Fruit fly (Drosophila melanogaster): ENCODE data around the gene repo.
A peak's percentile ranks its signal among the peaks of the same experiment; 100 is the strongest.

repo gene

dm6 chr3R:18244171-18245043 is 8.4 kb downstream of the repo start (continued):
- TF ChIP-seq CG4360 (GFP tag; IDR thresholded peaks at IDR 0.05): peak; percentile 25; the same call in 1 of the 2 replicates
- no peak for TF ChIP-seq CG6272 (GFP tag; IDR thresholded peaks at IDR 0.05)
- TF ChIP-seq Xrp1 (GFP tag; IDR thresholded peaks at IDR 0.05): peak; percentile 5; the same call in 1 of the 2 replicates
- peak; percentile 16 for TF ChIP-seq lbe (GFP tag; optimal IDR thresholded peaks at IDR 0.05)
- TF ChIP-seq shn (GFP tag; optimal IDR thresholded peaks at IDR 0.05): peak; percentile 15
- TF ChIP-seq CG15269 (tag; optimal IDR thresholded peaks at IDR 0.05): peak; percentile 29
- peak; percentile 26 for TF ChIP-seq HmgD (GFP tag; optimal IDR thresholded peaks at IDR 0.05)
- TF ChIP-seq CG10543 (GFP tag; optimal IDR thresholded peaks at IDR 0.05): peak; percentile 88
- TF ChIP-seq org-1 (GFP tag; optimal IDR thresholded peaks at IDR 0.05): peak; percentile 3
- no peak for TF ChIP-seq Awh (GFP tag; IDR thresholded peaks at IDR 0.05)
- no peak for TF ChIP-seq CG13894 (tag; optimal IDR thresholded peaks at IDR 0.05)
- TF ChIP-seq CG17361 (GFP tag; IDR thresholded peaks at IDR 0.05): 0 out of 3 replicates have a peak, but pooled peaks have one; percentile 31
- TF ChIP-seq Doc3 (GFP tag; IDR thresholded peaks at IDR 0.05; ENCODE audit: partially characterized antibody): 0 out of 3 replicates have a peak, but pooled peaks have one; percentile 29
- TF ChIP-seq CG8765 (GFP tag; IDR thresholded peaks at IDR 0.05): 0 out of 2 replicates have a peak, but pooled peaks have one; percentile 38
- TF ChIP-seq ftz-f1 (GFP tag; optimal IDR thresholded peaks at IDR 0.05): peak; percentile 98
- TF ChIP-seq CG5953 (GFP tag; IDR thresholded peaks at IDR 0.05): 0 out of 2 replicates have a peak, but pooled peaks have one; percentile 5
- no peak for TF ChIP-seq eyg (GFP tag; optimal IDR thresholded peaks at IDR 0.05)
- TF ChIP-seq CG12769 (tag; optimal IDR thresholded peaks at IDR 0.05): peak; percentile 55
- peak; percentile 36 for TF ChIP-seq unc-4 (GFP tag; IDR thresholded peaks at IDR 0.05; ENCODE audit: partially characterized antibody)
- TF ChIP-seq CG34376 (GFP tag; optimal IDR thresholded peaks at IDR 0.05): peak; percentile 51
- TF ChIP-seq mirr (GFP tag; optimal IDR thresholded peaks at IDR 0.05): peak; percentile 39
- TF ChIP-seq D19A (tag; optimal IDR thresholded peaks at IDR 0.05): no peak
- no peak for TF ChIP-seq Mrtf (GFP tag; IDR thresholded peaks at IDR 0.05)
- TF ChIP-seq CG3163 (GFP tag; optimal IDR thresholded peaks at IDR 0.05): peak; percentile 40
- peak; percentile 7 for TF ChIP-seq Hsf (GFP tag; optimal IDR thresholded peaks at IDR 0.05)
- no peak for TF ChIP-seq sisA (GFP tag; IDR thresholded peaks at IDR 0.05)
- TF ChIP-seq CG8478 (optimal IDR thresholded peaks at IDR 0.05): peak; percentile 95
- TF ChIP-seq her (GFP tag; optimal IDR thresholded peaks at IDR 0.05): peak; percentile 11
- peak; percentile 63 for TF ChIP-seq CG1832 (GFP tag; optimal IDR thresholded peaks at IDR 0.05)
- TF ChIP-seq Hand (GFP tag; optimal IDR thresholded peaks at IDR 0.05): peak; percentile 18
- peak; percentile 28 for TF ChIP-seq nau (GFP tag; optimal IDR thresholded peaks at IDR 0.05)
- peak; percentile 25 for TF ChIP-seq CG10209 (GFP tag; optimal IDR thresholded peaks at IDR 0.05)
- TF ChIP-seq CG42726 (GFP tag; IDR thresholded peaks at IDR 0.05; ENCODE audit: partially characterized antibody): peak; percentile 53; the same call in 1 of the 2 replicates
- TF ChIP-seq kay (GFP tag; optimal IDR thresholded peaks at IDR 0.05): peak; percentile 55
- peak; percentile 93 for TF ChIP-seq CG10321 (GFP tag; IDR thresholded peaks at IDR 0.05)
- TF ChIP-seq Poxn (GFP tag; IDR thresholded peaks at IDR 0.05): no peak
- peak; percentile 28; the same call in 1 of the 2 replicates for TF ChIP-seq Bgb (GFP tag; IDR thresholded peaks at IDR 0.05; ENCODE audit: partially characterized antibody)
- TF ChIP-seq CG8290 (GFP tag; optimal IDR thresholded peaks at IDR 0.05): no peak
- TF ChIP-seq CG8290 (tag; optimal IDR thresholded peaks at IDR 0.05): peak; percentile 10 to 69
- TF ChIP-seq CG12659 (GFP tag; optimal IDR thresholded peaks at IDR 0.05): peak; percentile 17
- peak; percentile 40 for TF ChIP-seq Nf-YB (GFP tag; optimal IDR thresholded peaks at IDR 0.05)
- TF ChIP-seq nmo (GFP tag; optimal IDR thresholded peaks at IDR 0.05): no peak
- TF ChIP-seq CG7271 (tag; optimal IDR thresholded peaks at IDR 0.05): no peak
- TF ChIP-seq bcd (GFP tag; optimal IDR thresholded peaks at IDR 0.05): peak; percentile 4
- no peak for TF ChIP-seq insv (GFP tag; optimal IDR thresholded peaks at IDR 0.05)
- TF ChIP-seq Rfx (GFP tag; IDR thresholded peaks at IDR 0.05): peak; percentile 28
- TF ChIP-seq ttk (GFP tag; IDR thresholded peaks at IDR 0.05): peak; percentile 42
- no peak for TF ChIP-seq CG9876 (GFP tag; optimal IDR thresholded peaks at IDR 0.05)
- TF ChIP-seq tgo (GFP tag; IDR thresholded peaks at IDR 0.05): 0 out of 3 replicates have a peak, but pooled peaks have one; percentile 13
